Worm (Caenorhabditis elegans): Measurements from ENCODE around the gene Y75B8A.37.

ce11 chrIII:12303084-12303483, 12.2 kb upstream of the Y75B8A.37 start, which contains the start of gene mrp-8:
- TF ChIP-seq ceh-19 (GFP tag; optimal IDR thresholded peaks at IDR 0.05): no peak
- no peak for TF ChIP-seq dve-1 (tag; optimal IDR thresholded peaks at IDR 0.05)
- no peak for TF ChIP-seq mec-3 (tag; optimal IDR thresholded peaks at IDR 0.05; ENCODE audit: borderline replicate concordance)
- no peak for TF ChIP-seq eyg-1 (tag; optimal IDR thresholded peaks at IDR 0.05)
- no peak for TF ChIP-seq fkh-6 (tag; optimal IDR thresholded peaks at IDR 0.05)
- no peak for TF ChIP-seq hlh-8 (tag; optimal IDR thresholded peaks at IDR 0.05)
- TF ChIP-seq ahr-1 (tag; optimal IDR thresholded peaks at IDR 0.05): no peak
- TF ChIP-seq rnt-1 (tag; optimal IDR thresholded peaks at IDR 0.05): no peak
- TF ChIP-seq pha-2 (tag; optimal IDR thresholded peaks at IDR 0.05): no peak
- TF ChIP-seq ztf-16 (tag; optimal IDR thresholded peaks at IDR 0.05): no peak
- no peak for TF ChIP-seq ets-4 (tag; optimal IDR thresholded peaks at IDR 0.05)
- TF ChIP-seq ceh-34 (tag; optimal IDR thresholded peaks at IDR 0.05): no peak

Measured in whole organism, late embryonic.